Worm (Caenorhabditis elegans): ENCODE data around the gene F38H4.3.
"Not testable (repeated sequence)": the region's sequence is repeated elsewhere in the genome, so short reads cannot be mapped to it uniquely, and the experiment has no call there.

- not testable (repeated sequence) for TF ChIP-seq dao-5, him-1, W03F9.2 (tag; optimal IDR thresholded peaks at IDR 0.05)
Measured at ce11 chrIV:11828012-11828411, 14.2 kb upstream of the F38H4.3 start, which contains the start of gene M117.6.
